Worm (Caenorhabditis elegans): ENCODE results near the gene M03F8.6.

DNA sequence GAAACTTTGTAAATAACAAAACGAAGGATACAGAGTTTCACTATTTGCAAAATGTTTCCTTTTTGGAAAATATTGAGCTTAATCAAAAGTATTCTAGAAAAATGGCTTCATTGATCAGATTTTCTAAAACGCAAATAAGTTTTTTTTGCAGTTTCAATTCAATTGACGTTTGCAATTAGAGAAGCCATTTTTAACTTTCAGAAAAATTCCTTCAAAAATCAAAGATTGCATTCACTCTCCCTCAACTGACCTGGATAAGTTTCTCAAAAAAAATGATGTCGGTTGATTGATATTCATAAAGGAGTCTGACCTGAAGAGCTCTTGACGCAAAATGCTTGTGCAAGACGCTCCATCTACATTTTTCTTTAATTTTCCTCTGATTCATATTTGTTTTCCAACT, 19.1 kb upstream of the M03F8.6 start:
- TF ChIP-seq ces-1 (GFP tag; optimal IDR thresholded peaks at IDR 0.05) (no peak), sptf-1 (tag; optimal IDR thresholded peaks at IDR 0.05) (no peak), bed-3 (GFP tag; optimal IDR thresholded peaks at IDR 0.05) (no peak), drap-1 (GFP tag; optimal IDR thresholded peaks at IDR 0.05) (no peak), nhr-237 (tag; optimal IDR thresholded peaks at IDR 0.05) (no peak)

All from whole organism, mixed stage, embryonic.